Worm (Caenorhabditis elegans): ENCODE measurements around the gene C46G7.5.

ce11 chrIV:6053436-6053835 is 42.0 kb upstream of the C46G7.5 start:
- no peak for TF ChIP-seq tbx-11 (GFP tag; IDR thresholded peaks at IDR 0.05)
- TF ChIP-seq ama-1 (optimal IDR thresholded peaks at IDR 0.05), result no peak
- TF ChIP-seq ceh-36 (tag; optimal IDR thresholded peaks at IDR 0.05), result no peak
- no peak for TF ChIP-seq hnd-1 (tag; optimal IDR thresholded peaks at IDR 0.05)
- TF ChIP-seq B0310.2 (tag; optimal IDR thresholded peaks at IDR 0.05), result no peak
- no peak for TF ChIP-seq pes-1 (GFP tag; IDR thresholded peaks at IDR 0.05)
- TF ChIP-seq hmbx-1 (tag; optimal IDR thresholded peaks at IDR 0.05), result no peak
- no peak for TF ChIP-seq flt-1 (GFP tag; IDR thresholded peaks at IDR 0.05)
- no peak for TF ChIP-seq ceh-13 (GFP tag; optimal IDR thresholded peaks at IDR 0.05)
- TF ChIP-seq tbx-37 (GFP tag; conservative IDR thresholded peaks at IDR 0.05), result no peak
- TF ChIP-seq scrt-1 (GFP tag; IDR thresholded peaks at IDR 0.05), result no peak
- no peak for TF ChIP-seq tra-4 (tag; optimal IDR thresholded peaks at IDR 0.05)
- no peak for TF ChIP-seq sea-1 (GFP tag; conservative IDR thresholded peaks at IDR 0.05)
